Worm (Caenorhabditis elegans) whole organism, late embryonic: Measurements from ENCODE around the gene T24C12.3.
A peak's percentile ranks its signal among the peaks of the same experiment; 100 is the strongest.

Experiments
- F13H6.1 ChIP-seq: sonication (generic microtip); optimal IDR thresholded peaks from 2 replicates; lab custom pipeline; 2016; ENCODE audit warnings: missing genetic modification characterization, missing compliant biosample characterization
- K02D7.2 ChIP-seq: sonication (generic microtip); optimal IDR thresholded peaks from 2 replicates; lab custom pipeline; 2017; ENCODE audit warnings: mild to moderate bottlenecking, missing genetic modification characterization, missing compliant biosample characterization
- K09A11.1 ChIP-seq: sonication (generic microtip); optimal IDR thresholded peaks from 2 replicates; lab custom pipeline; 2017; ENCODE audit warnings: antibody characterized with exemption, mild to moderate bottlenecking, missing genetic modification characterization, missing compliant biosample characterization; ENCODE audit not compliant: insufficient read depth
- T23F11.4 ChIP-seq: fragments of 200-800 bp; sonication (Bioruptor generic); optimal IDR thresholded peaks from 2 replicates; lab custom pipeline; 2018; ENCODE audit warnings: mild to moderate bottlenecking, missing genetic modification characterization, missing compliant biosample characterization
- Y22D7AL.16 ChIP-seq: sonication (generic microtip); optimal IDR thresholded peaks from 2 replicates; lab custom pipeline; 2016; ENCODE audit warnings: missing genetic modification characterization, missing compliant biosample characterization
- ceh-14 ChIP-seq: sonication (generic microtip); optimal IDR thresholded peaks from 2 replicates; lab custom pipeline; 2016; ENCODE audit warnings: missing genotype, missing genetic modification characterization, missing compliant biosample characterization
- ceh-18 ChIP-seq: sonication (generic microtip); optimal IDR thresholded peaks from 2 replicates; lab custom pipeline; 2016; ENCODE audit warnings: missing genetic modification characterization, missing compliant biosample characterization
- ceh-2 ChIP-seq: sonication (generic microtip); optimal IDR thresholded peaks from 2 replicates; lab custom pipeline; 2016; ENCODE audit warnings: missing genotype, missing genetic modification characterization, missing compliant biosample characterization
- ceh-30 ChIP-seq: fragments of 150-350 bp; optimal IDR thresholded peaks from 2 replicates; lab custom pipeline; 2014; ENCODE audit warnings: missing biosample characterization, missing genetic modification characterization
- ceh-45 ChIP-seq: fragments of 200-800 bp; sonication (Bioruptor generic); IDR thresholded peaks from 2 replicates; pipeline ENCODE4 v1.3.6; 2022; ENCODE audit warnings: missing genetic modification reagents, missing genetic modification characterization, missing compliant biosample characterization
- ceh-48 ChIP-seq: sonication (generic microtip); optimal IDR thresholded peaks from 2 replicates; lab custom pipeline; 2016; ENCODE audit warnings: missing genetic modification characterization, inconsistent platforms, missing compliant biosample characterization
- dve-1 ChIP-seq: sonication (generic microtip); optimal IDR thresholded peaks from 2 replicates; lab custom pipeline; 2017; ENCODE audit warnings: antibody characterized with exemption, mild to moderate bottlenecking, missing genetic modification characterization, missing compliant biosample characterization
- elt-2 ChIP-seq: sonication (generic microtip); optimal IDR thresholded peaks from 2 replicates; lab custom pipeline; 2016; ENCODE audit warnings: missing genetic modification reagents, missing genetic modification characterization, missing compliant biosample characterization
- ets-4 ChIP-seq: sonication (generic microtip); optimal IDR thresholded peaks from 2 replicates; lab custom pipeline; 2016; ENCODE audit warnings: missing genetic modification characterization, missing compliant biosample characterization
- fax-1 ChIP-seq: sonication (generic microtip); optimal IDR thresholded peaks from 2 replicates; lab custom pipeline; 2016; ENCODE audit warnings: missing genotype, missing genetic modification characterization, missing compliant biosample characterization
- fkh-10 ChIP-seq: fragments of 150-350 bp; optimal IDR thresholded peaks from 2 replicates; lab custom pipeline; 2014; ENCODE audit warnings: missing biosample characterization, missing genetic modification reagents, missing genetic modification characterization
- hlh-30 ChIP-seq: sonication (generic microtip); optimal IDR thresholded peaks from 2 replicates; lab custom pipeline; 2017; ENCODE audit warnings: antibody characterized with exemption, missing genetic modification characterization, missing compliant biosample characterization; ENCODE audit not compliant: insufficient read depth
- hlh-8 ChIP-seq: sonication (generic microtip); optimal IDR thresholded peaks from 2 replicates; lab custom pipeline; 2016; ENCODE audit warnings: missing genotype, missing genetic modification characterization, missing compliant biosample characterization
- mec-3 ChIP-seq: sonication (generic microtip); optimal IDR thresholded peaks from 2 replicates; lab custom pipeline; 2016; ENCODE audit warnings: borderline replicate concordance, missing genetic modification characterization, missing compliant biosample characterization
- nfya-1 ChIP-seq: sonication (generic microtip); optimal IDR thresholded peaks from 2 replicates; lab custom pipeline; 2017; ENCODE audit warnings: missing genetic modification characterization, mild to moderate bottlenecking, missing compliant biosample characterization, antibody characterized with exemption, moderate library complexity
- pag-3 ChIP-seq: sonication (generic microtip); optimal IDR thresholded peaks from 2 replicates; lab custom pipeline; 2016; ENCODE audit warnings: missing compliant biosample characterization, missing genetic modification characterization, borderline replicate concordance
- pat-9 ChIP-seq: fragments of 200-800 bp; sonication (Bioruptor generic); optimal IDR thresholded peaks from 2 replicates; lab custom pipeline; 2018; ENCODE audit warnings: mild to moderate bottlenecking, missing genetic modification characterization, moderate library complexity, missing compliant biosample characterization
- pax-1 ChIP-seq: fragments of 150-350 bp; optimal IDR thresholded peaks from 2 replicates; lab custom pipeline; 2014; ENCODE audit warnings: missing biosample characterization, missing genetic modification characterization
- ref-2 ChIP-seq: sonication (generic microtip); optimal IDR thresholded peaks from 2 replicates; lab custom pipeline; 2016; ENCODE audit warnings: missing genetic modification characterization, missing compliant biosample characterization
- rnt-1 ChIP-seq: sonication (generic microtip); optimal IDR thresholded peaks from 2 replicates; lab custom pipeline; 2016; ENCODE audit warnings: missing genetic modification characterization, missing compliant biosample characterization
- sox-2 ChIP-seq: fragments of 200-800 bp; sonication (Bioruptor generic); IDR thresholded peaks from 2 replicates; pipeline ENCODE4 v1.3.6; 2022; ENCODE audit warnings: missing genetic modification reagents, missing genetic modification characterization, missing compliant biosample characterization
- syd-9 ChIP-seq: sonication (generic microtip); optimal IDR thresholded peaks from 2 replicates; lab custom pipeline; 2016; ENCODE audit warnings: mild to moderate bottlenecking, missing genetic modification characterization, moderate library complexity, missing compliant biosample characterization
- unc-42 ChIP-seq: sonication (generic microtip); optimal IDR thresholded peaks from 2 replicates; lab custom pipeline; 2016; ENCODE audit warnings: missing genotype, missing genetic modification characterization, missing compliant biosample characterization
- unc-86 ChIP-seq: sonication (generic microtip); optimal IDR thresholded peaks from 2 replicates; lab custom pipeline; 2016; ENCODE audit warnings: missing genetic modification characterization, missing compliant biosample characterization
- ztf-16 ChIP-seq: sonication (generic microtip); optimal IDR thresholded peaks from 2 replicates; lab custom pipeline; 2017; ENCODE audit warnings: missing genetic modification characterization, missing compliant biosample characterization

T24C12.3 gene

ce11 chrX:2190740-2191139, 13.0 kb downstream of the T24C12.3 start:
- no peak for TF ChIP-seq ref-2 (tag; lab: Kevin White, UChicago)
- TF ChIP-seq unc-42 (tag; lab: Kevin White, UChicago) = no peak
- no peak for TF ChIP-seq K09A11.1 (tag; lab: Kevin White, UChicago)
- TF ChIP-seq hlh-8 (tag; lab: Kevin White, UChicago) = no peak

- TF ChIP-seq ceh-48 (tag; lab: Kevin White, UChicago) (no peak), unc-86 (tag; lab: Kevin White, UChicago) (no peak), pag-3 (no peak), ceh-18 (tag; lab: Kevin White, UChicago) (peak; percentile 42), pax-1 (no peak), T23F11.4 (GFP tag; lab: Kevin White, UChicago) (no peak), sox-2 (no peak)
These were observed 14.8 kb downstream of the T24C12.3 start for ce11 chrX:2188885-2189284.

- TF ChIP-seq dve-1 (tag; lab: Kevin White, UChicago) = no peak
- TF ChIP-seq hlh-30 (tag; lab: Kevin White, UChicago) = no peak
These were observed 23.1 kb downstream of the T24C12.3 start, which contains the start of gene F48B9.1 for ce11 chrX:2180588-2180987. TSS of gene F48B9.1 (plus strand) at chrX:2180888.

- TF ChIP-seq ets-4 = no peak
- TF ChIP-seq pat-9 = no peak
- TF ChIP-seq elt-2 = peak; percentile 51
- TF ChIP-seq ztf-16 (tag; lab: Kevin White, UChicago) = no peak
These were observed 25.2 kb downstream of the T24C12.3 start for ce11 chrX:2178410-2178944.

- TF ChIP-seq mec-3 (tag; lab: Kevin White, UChicago) = no peak
- TF ChIP-seq rnt-1 (tag; lab: Kevin White, UChicago) = no peak
- no peak for TF ChIP-seq hlh-30 (tag; lab: Kevin White, UChicago)
- TF ChIP-seq syd-9 = no peak
- TF ChIP-seq Y22D7AL.16 = no peak
- no peak for TF ChIP-seq K02D7.2 (tag; lab: Kevin White, UChicago)
- no peak for TF ChIP-seq F13H6.1 (tag; lab: Kevin White, UChicago)
- TF ChIP-seq fkh-10 = no peak
- no peak for TF ChIP-seq ceh-2
- no peak for TF ChIP-seq ref-2 (tag; lab: Kevin White, UChicago)
- TF ChIP-seq ceh-14 (tag; lab: Kevin White, UChicago) = no peak
These were observed 25.9 kb downstream of the T24C12.3 start for ce11 chrX:2177731-2178326.

- TF ChIP-seq ceh-48 (tag; lab: Kevin White, UChicago) = peak; percentile 63
- TF ChIP-seq ceh-45 (GFP tag; lab: Robert Waterston, UW) = no peak
- TF ChIP-seq fax-1 (tag; lab: Kevin White, UChicago) = no peak
- no peak for TF ChIP-seq dve-1 (tag; lab: Kevin White, UChicago)
- TF ChIP-seq pax-1 = no peak
- TF ChIP-seq nfya-1 = no peak
- TF ChIP-seq ceh-30 (tag; lab: Kevin White, UChicago) = no peak
- TF ChIP-seq K09A11.1 (tag; lab: Kevin White, UChicago) = no peak
These were observed 27.3 kb downstream of the T24C12.3 start, which contains the start of gene F48B9.8 for ce11 chrX:2176361-2176880. TSS of gene F48B9.8 (minus strand) at chrX:2176411.
